Worm (Caenorhabditis elegans) whole organism, L3 larva: ENCODE data around the gene C35A5.5.

Experiments
- R02D3.7 ChIP-seq: fragments of 150-350 bp; optimal IDR thresholded peaks from 2 replicates; lab custom pipeline; 2014; ENCODE audit warnings: missing biosample characterization, missing genetic modification characterization
- ZK546.5 ChIP-seq: sonication (generic microtip); optimal IDR thresholded peaks from 2 replicates; lab custom pipeline; 2017; ENCODE audit warnings: missing biosample characterization, missing genetic modification characterization
- aly-2 ChIP-seq: fragments of 150-350 bp; optimal IDR thresholded peaks from 2 replicates; lab custom pipeline; 2014; ENCODE audit warnings: missing biosample characterization, missing genetic modification characterization
- ceh-16 ChIP-seq: sonication (generic microtip); optimal IDR thresholded peaks from 2 replicates; lab custom pipeline; 2017; ENCODE audit warnings: missing biosample characterization, missing genetic modification characterization
- ceh-28 ChIP-seq: fragments of 150-350 bp; optimal IDR thresholded peaks from 2 replicates; lab custom pipeline; 2014; ENCODE audit warnings: missing biosample characterization, missing genetic modification reagents, missing genetic modification characterization
- ceh-9 ChIP-seq: sonication (generic microtip); optimal IDR thresholded peaks from 2 replicates; lab custom pipeline; 2018; ENCODE audit warnings: missing biosample characterization, missing genetic modification characterization
- daf-12 ChIP-seq: fragments of 150-350 bp; optimal IDR thresholded peaks from 2 replicates; lab custom pipeline; 2014; ENCODE audit warnings: missing biosample characterization, missing genetic modification reagents, missing genetic modification characterization
- egl-27 ChIP-seq: sonication (generic microtip); optimal IDR thresholded peaks from 4 replicates; lab custom pipeline; 2017; ENCODE audit warnings: missing biosample characterization, missing genetic modification reagents, missing genetic modification characterization
- elt-2 ChIP-seq: sonication (generic microtip); optimal IDR thresholded peaks from 2 replicates; lab custom pipeline; 2016; ENCODE audit warnings: missing genetic modification reagents, mild to moderate bottlenecking, missing genetic modification characterization, missing compliant biosample characterization
- elt-3 ChIP-seq, 3 experiments: fragments of 150-350 bp in 1 of 3; sonication (generic microtip) in 2 of 3; optimal IDR thresholded peaks; 2 replicates in 2 of 3; 4 replicates in 1 of 3; lab custom pipeline; 2014 to 2017; ENCODE audit warnings: missing biosample characterization in 3 of 3, missing genetic modification characterization in 3 of 3
- eor-1 ChIP-seq, 2 experiments: fragments of 150-350 bp; optimal IDR thresholded peaks; 2 replicates each; lab custom pipeline; 2014 to 2018; ENCODE audit warnings: missing biosample characterization in 2 of 2, missing genetic modification characterization in 2 of 2
- fkh-2 ChIP-seq: fragments of 150-350 bp; optimal IDR thresholded peaks from 2 replicates; lab custom pipeline; 2014; ENCODE audit warnings: missing biosample characterization, missing genetic modification reagents, missing genetic modification characterization
- fos-1 ChIP-seq: fragments of 150-350 bp; optimal IDR thresholded peaks from 2 replicates; lab custom pipeline; 2014; ENCODE audit warnings: missing biosample characterization, missing genetic modification characterization
- hmg-11 ChIP-seq: sonication (generic microtip); optimal IDR thresholded peaks from 2 replicates; lab custom pipeline; 2016; ENCODE audit warnings: missing genetic modification characterization, missing compliant biosample characterization
- jun-1 ChIP-seq: fragments of 150-350 bp; optimal IDR thresholded peaks from 2 replicates; lab custom pipeline; 2014; ENCODE audit warnings: missing biosample characterization, missing genetic modification reagents, missing genetic modification characterization
- lsy-12 ChIP-seq: sonication (generic microtip); optimal IDR thresholded peaks from 2 replicates; lab custom pipeline; 2016; ENCODE audit warnings: mild to moderate bottlenecking, missing genetic modification characterization, missing compliant biosample characterization
- mdl-1 ChIP-seq: fragments of 150-350 bp; optimal IDR thresholded peaks from 2 replicates; lab custom pipeline; 2014; ENCODE audit warnings: missing biosample characterization, missing genetic modification characterization
- mml-1 ChIP-seq: fragments of 150-350 bp; sonication (generic microtip); optimal IDR thresholded peaks from 3 replicates; lab custom pipeline; 2014; ENCODE audit warnings: missing biosample characterization, missing genetic modification characterization
- nfya-1 ChIP-seq: sonication (generic microtip); optimal IDR thresholded peaks from 2 replicates; lab custom pipeline; 2017; ENCODE audit warnings: missing genetic modification characterization, mild to moderate bottlenecking, missing compliant biosample characterization, antibody characterized with exemption, moderate library complexity; ENCODE audit not compliant: insufficient read depth
- nhr-11 ChIP-seq: fragments of 150-350 bp; optimal IDR thresholded peaks from 2 replicates; lab custom pipeline; 2014; ENCODE audit warnings: missing biosample characterization, missing genetic modification characterization
- nhr-237 ChIP-seq: fragments of 150-350 bp; optimal IDR thresholded peaks from 2 replicates; lab custom pipeline; 2014; ENCODE audit warnings: missing biosample characterization, missing genetic modification characterization
- nhr-28 ChIP-seq: fragments of 150-350 bp; optimal IDR thresholded peaks from 2 replicates; lab custom pipeline; 2014; ENCODE audit warnings: missing biosample characterization, missing genetic modification characterization
- nhr-43 ChIP-seq: sonication (generic microtip); optimal IDR thresholded peaks from 2 replicates; lab custom pipeline; 2016; ENCODE audit warnings: mild to moderate bottlenecking, missing genetic modification characterization, missing compliant biosample characterization; ENCODE audit not compliant: poor library complexity, severe bottlenecking
- nhr-76 ChIP-seq: fragments of 150-350 bp; sonication (generic microtip); optimal IDR thresholded peaks from 5 replicates; lab custom pipeline; 2014; ENCODE audit warnings: missing biosample characterization, missing genetic modification characterization
- nhr-77 ChIP-seq: fragments of 150-350 bp; optimal IDR thresholded peaks from 2 replicates; lab custom pipeline; 2014; ENCODE audit warnings: missing biosample characterization, missing genetic modification characterization
- pha-4 ChIP-seq: fragments of 150-350 bp; optimal IDR thresholded peaks from 2 replicates; lab custom pipeline; 2014; ENCODE audit warnings: missing biosample characterization, missing genetic modification reagents, missing genetic modification characterization
- pqm-1 ChIP-seq: fragments of 150-350 bp; optimal IDR thresholded peaks from 2 replicates; lab custom pipeline; 2017; ENCODE audit warnings: missing biosample characterization, missing genetic modification characterization, inconsistent platforms
- sea-2 ChIP-seq: fragments of 150-350 bp; sonication (generic microtip); optimal IDR thresholded peaks from 4 replicates; lab custom pipeline; 2014; ENCODE audit warnings: missing biosample characterization, missing genetic modification reagents, missing genetic modification characterization
- skn-1 ChIP-seq: fragments of 150-350 bp; optimal IDR thresholded peaks from 2 replicates; lab custom pipeline; 2014; ENCODE audit warnings: missing biosample characterization, missing genetic modification characterization
- snpc-4 ChIP-seq: fragments of 150-350 bp; optimal IDR thresholded peaks from 2 replicates; lab custom pipeline; 2014; ENCODE audit warnings: missing biosample characterization, missing genetic modification characterization
- unc-39 ChIP-seq: sonication (generic microtip); optimal IDR thresholded peaks from 4 replicates; lab custom pipeline; 2017; ENCODE audit warnings: missing biosample characterization, missing genetic modification characterization
- unc-62 ChIP-seq: fragments of 150-350 bp; sonication (generic microtip); optimal IDR thresholded peaks from 4 replicates; lab custom pipeline; 2014; ENCODE audit warnings: missing biosample characterization, missing genetic modification reagents, missing genetic modification characterization
- zag-1 ChIP-seq: fragments of 150-350 bp; optimal IDR thresholded peaks from 2 replicates; lab custom pipeline; 2014; ENCODE audit warnings: missing biosample characterization, missing genetic modification characterization
- ztf-11 ChIP-seq: fragments of 150-350 bp; optimal IDR thresholded peaks from 2 replicates; lab custom pipeline; 2014; ENCODE audit warnings: missing biosample characterization, missing genetic modification characterization
- ztf-4 ChIP-seq: fragments of 150-350 bp; optimal IDR thresholded peaks from 2 replicates; lab custom pipeline; 2014; ENCODE audit warnings: missing biosample characterization, missing genetic modification characterization

Gene C35A5.5

DNA sequence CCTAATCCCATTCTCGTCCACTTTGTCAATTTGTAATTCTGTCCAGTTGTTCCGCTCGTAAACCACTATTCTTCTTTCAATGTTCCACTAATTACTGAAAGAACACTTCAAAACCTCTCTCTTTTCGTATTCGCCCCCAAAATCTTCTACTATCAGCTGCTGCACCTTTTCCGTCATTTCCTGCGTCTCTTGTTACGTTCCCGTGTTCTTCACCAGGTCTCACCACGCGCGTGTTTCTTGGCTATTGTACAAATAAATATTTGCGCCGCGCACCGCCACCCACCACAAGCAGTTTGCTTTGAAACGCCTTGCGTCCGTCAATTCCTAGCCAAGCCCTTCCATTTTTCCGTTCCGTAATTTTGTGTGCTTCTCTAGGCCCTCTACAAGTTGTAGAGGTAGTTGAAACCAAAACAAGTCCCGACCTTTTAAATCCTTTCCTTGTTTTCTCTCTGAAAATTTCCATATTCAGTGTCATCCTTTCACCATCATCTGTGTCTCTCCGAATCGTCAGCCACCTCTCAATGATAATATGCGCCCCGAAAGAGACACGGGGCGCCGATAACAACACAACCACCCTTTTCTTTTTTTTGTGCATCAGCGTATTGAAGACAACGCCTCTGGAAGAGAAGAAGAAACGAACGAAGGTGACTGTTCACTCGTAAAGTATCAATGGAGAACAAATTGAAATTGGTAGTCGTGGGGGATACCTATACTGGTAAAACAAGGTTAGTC is 27.4 kb upstream of the C35A5.5 start, which contains the start of the genes crp-1 and Y32F6B.9:
TSS of gene crp-1 (plus strand) at position 468 of the 732 bp plus-strand sequence.
TSS of gene Y32F6B.9 (plus strand) at position 603 of the 732 bp plus-strand sequence.
- TF ChIP-seq elt-2 (tag; lab: Kevin White, UChicago) (peak; percentile 27), pha-4 (tag; lab: Kevin White, UChicago) (peak; percentile 7), eor-1 (tag; optimal IDR thresholded peaks at IDR 0.05; lab: Kevin White, UChicago) (no peak), ZK546.5 (tag; lab: Kevin White, UChicago) (no peak), daf-12 (tag; lab: Kevin White, UChicago) (no peak), lsy-12 (tag; lab: Kevin White, UChicago) (no peak), ztf-4 (tag; lab: Kevin White, UChicago) (no peak), unc-62 (GFP tag; lab: Kevin White, UChicago) (no peak), jun-1 (no peak), nhr-76 (tag; lab: Kevin White, UChicago) (no peak), ceh-9 (no peak), pqm-1 (tag; lab: Kevin White, UChicago) (peak; percentile 15), nhr-77 (no peak), ceh-28 (tag; lab: Kevin White, UChicago) (no peak), fkh-2 (tag; lab: Kevin White, UChicago) (no peak), aly-2 (tag; lab: Kevin White, UChicago) (no peak)

DNA sequence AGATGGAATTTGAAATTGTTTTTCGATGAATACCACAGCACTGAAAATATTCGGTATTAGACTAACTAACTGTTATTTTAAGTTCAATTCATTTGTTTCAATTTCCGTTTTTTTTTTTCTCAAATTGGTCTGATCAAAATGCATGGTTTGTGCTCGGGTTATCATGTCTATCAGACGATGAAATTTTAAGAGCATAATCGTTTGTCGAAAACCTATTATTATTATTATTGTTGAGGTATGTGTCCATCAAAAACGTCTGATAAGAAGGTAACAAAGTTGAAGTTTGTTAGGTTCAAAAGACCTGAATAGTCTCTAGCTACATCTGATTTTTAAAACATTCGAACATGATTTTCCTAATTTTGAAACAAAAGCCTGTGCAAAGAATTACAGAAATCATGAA is 21.7 kb upstream of the C35A5.5 start:
- TF ChIP-seq elt-2 (tag; lab: Kevin White, UChicago) (peak; percentile 85), snpc-4 (tag; lab: Kevin White, UChicago) (no peak), pqm-1 (tag; lab: Kevin White, UChicago) (peak; percentile 16), hmg-11 (tag; lab: Kevin White, UChicago) (no peak), unc-62 (GFP tag; lab: Kevin White, UChicago) (no peak), ZK546.5 (tag; lab: Kevin White, UChicago) (no peak), nhr-43 (tag; lab: Kevin White, UChicago) (no peak), unc-39 (tag; lab: Kevin White, UChicago) (no peak), ceh-16 (tag; lab: Kevin White, UChicago) (no peak), ztf-4 (tag; lab: Kevin White, UChicago) (no peak)

DNA sequence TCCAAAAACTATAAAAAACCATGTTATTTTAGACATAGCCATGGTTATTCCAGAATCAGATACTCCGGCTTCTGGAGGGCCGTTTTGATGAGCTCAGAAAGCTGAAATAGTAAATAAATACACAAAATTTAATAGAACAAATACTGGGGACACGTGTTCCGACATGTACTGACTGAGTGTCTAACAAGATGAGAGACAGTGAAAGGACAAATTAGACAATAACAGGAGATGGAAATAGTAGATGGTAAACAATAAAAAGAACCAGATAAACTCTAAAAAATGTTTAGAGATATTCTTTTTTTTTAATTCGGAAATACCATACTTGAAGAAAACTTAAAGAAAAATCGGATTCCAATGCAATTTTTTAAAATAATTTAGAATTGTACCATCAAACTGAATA is 21.0 kb upstream of the C35A5.5 start, which contains the start of gene Y32F6B.1:
TSS of gene Y32F6B.1 (minus strand) at position 101 of the 400 bp plus-strand sequence.
- TF ChIP-seq ceh-16 (tag; lab: Kevin White, UChicago) (no peak), ztf-11 (no peak), fos-1 (tag; lab: Kevin White, UChicago) (no peak), egl-27 (tag; lab: Kevin White, UChicago) (no peak), jun-1 (no peak)

DNA sequence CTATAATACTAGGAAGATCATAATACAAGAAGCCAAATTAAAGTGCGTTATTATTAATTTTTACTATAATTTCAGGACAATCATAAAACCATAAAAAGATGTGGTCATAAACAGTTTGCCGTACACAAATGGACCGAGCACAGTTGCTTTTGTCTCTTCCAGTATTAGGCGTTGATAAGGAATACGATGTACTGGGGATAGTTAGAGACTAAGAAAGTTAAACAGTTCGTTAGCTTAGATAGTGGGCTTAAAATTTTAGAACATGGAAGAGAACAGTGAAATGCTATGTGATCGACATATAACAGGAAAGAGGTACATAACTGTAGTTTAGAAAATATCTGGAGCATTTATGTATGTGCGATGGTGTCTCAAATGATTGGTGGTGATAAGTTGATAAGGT is 20.3 kb upstream of the C35A5.5 start:
- TF ChIP-seq pqm-1 (tag; lab: Kevin White, UChicago) (peak; percentile 59), elt-3 (tag; optimal IDR thresholded peaks at IDR 0.05; lab: Kevin White, UChicago) (no peak), nhr-43 (tag; lab: Kevin White, UChicago) (no peak), elt-2 (tag; lab: Kevin White, UChicago) (peak; percentile 73)
- TF ChIP-seq, all 47 proteins: peak for 2

DNA sequence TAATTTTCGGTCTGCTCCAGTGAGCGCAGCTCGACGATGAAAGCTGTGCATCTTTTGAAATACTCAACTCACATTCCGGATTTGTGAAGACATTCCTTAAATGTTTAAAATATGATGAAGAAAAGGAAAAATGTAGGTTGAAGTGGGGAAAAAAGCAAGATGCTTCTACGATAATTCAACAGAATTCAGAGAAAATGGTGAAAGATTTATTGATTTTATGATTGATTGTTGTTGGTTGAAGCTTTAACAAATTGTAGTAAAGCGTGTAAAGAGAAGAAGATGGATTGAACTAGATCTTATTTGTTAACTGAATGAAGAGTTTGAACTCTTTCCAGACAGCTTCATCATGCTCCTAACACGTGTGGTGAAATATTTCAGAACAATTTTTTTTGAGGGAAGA is 15.7 kb upstream of the C35A5.5 start, which contains the start of gene ncx-5:
TSS of gene ncx-5 (minus strand) at position 101 of the 400 bp plus-strand sequence.
- no peak for TF ChIP-seq eor-1 (tag; optimal IDR thresholded peaks at IDR 0.05; lab: Kevin White, UChicago)
- no peak for TF ChIP-seq mdl-1 (tag; lab: Kevin White, UChicago)
- no peak for TF ChIP-seq ztf-11
- TF ChIP-seq mml-1 (tag; lab: Kevin White, UChicago), result no peak

DNA sequence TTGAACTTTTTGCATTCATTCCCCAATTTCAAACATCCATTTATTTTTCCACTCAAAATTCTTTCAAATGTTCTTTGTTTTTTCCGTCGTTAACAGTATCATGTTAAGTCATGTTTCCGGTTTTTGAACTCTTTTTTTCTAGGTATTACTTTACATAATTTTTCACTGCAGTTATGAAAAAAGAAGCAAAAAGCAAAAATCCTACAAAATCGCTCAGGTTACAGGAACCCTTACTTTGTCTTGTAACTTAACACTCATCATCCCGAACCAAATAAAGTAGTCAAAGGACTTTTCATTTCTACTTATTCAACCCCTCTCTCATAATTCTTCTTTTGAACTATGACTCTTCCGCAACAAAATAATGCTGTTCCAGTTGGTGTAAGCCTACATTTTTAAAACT is 14.2 kb upstream of the C35A5.5 start, which contains the start of gene aqp-5:
TSS of gene aqp-5 (plus strand) at position 301 of the 400 bp plus-strand sequence.
- TF ChIP-seq snpc-4 (tag; lab: Kevin White, UChicago) (no peak), mml-1 (tag; lab: Kevin White, UChicago) (no peak), nfya-1 (tag; lab: Kevin White, UChicago) (no peak), nhr-11 (no peak), egl-27 (tag; lab: Kevin White, UChicago) (no peak), R02D3.7 (tag; lab: Kevin White, UChicago) (no peak), eor-1 (tag; optimal IDR thresholded peaks at IDR 0.05; lab: Kevin White, UChicago) (no peak), nhr-28 (no peak), lsy-12 (tag; lab: Kevin White, UChicago) (no peak), skn-1 (tag; lab: Kevin White, UChicago) (no peak), zag-1 (tag; lab: Kevin White, UChicago) (no peak), pqm-1 (tag; lab: Kevin White, UChicago) (no peak), nhr-237 (no peak), sea-2 (GFP tag; lab: Kevin White, UChicago) (no peak), ztf-11 (no peak), nhr-43 (tag; lab: Kevin White, UChicago) (no peak)
